Worm (Caenorhabditis elegans): Measurements from ENCODE around the gene F39F10.2.

The F39F10.2 gene

ce11 chrX:16919468-16919867 lies 24.8 kb downstream of the F39F10.2 start:
- TF ChIP-seq unc-62 (GFP tag; optimal IDR thresholded peaks at IDR 0.05): no peak

ce11 chrX:16921533-16921932 lies 26.9 kb downstream of the F39F10.2 start, which contains the start of gene fbxb-114:
Gene fbxb-114, plus strand, starts transcription at chrX:16921833.
- TF ChIP-seq unc-62 (GFP tag; optimal IDR thresholded peaks at IDR 0.05): no peak

- no peak for TF ChIP-seq unc-62 (GFP tag; optimal IDR thresholded peaks at IDR 0.05)
Observed at ce11 chrX:16923636-16924035, 29.0 kb downstream of the F39F10.2 start, which contains the start of gene C30E1.4. Gene C30E1.4, plus strand, starts transcription at chrX:16923936.

ce11 chrX:16925343-16925742 lies 30.7 kb downstream of the F39F10.2 start:
- TF ChIP-seq unc-62 (GFP tag; optimal IDR thresholded peaks at IDR 0.05): no peak

- no peak for TF ChIP-seq unc-62 (GFP tag; optimal IDR thresholded peaks at IDR 0.05)
Observed at ce11 chrX:16928087-16928486, 33.4 kb downstream of the F39F10.2 start.

ce11 chrX:16929560-16930332 lies 35.1 kb downstream of the F39F10.2 start:
- TF ChIP-seq unc-62 (GFP tag; optimal IDR thresholded peaks at IDR 0.05): peak; percentile 60

- TF ChIP-seq unc-62 (GFP tag; optimal IDR thresholded peaks at IDR 0.05): no peak
Observed at ce11 chrX:16930333-16930621, 35.6 kb downstream of the F39F10.2 start.

ce11 chrX:16930663-16931097 lies 36.0 kb downstream of the F39F10.2 start:
- TF ChIP-seq unc-62 (GFP tag; optimal IDR thresholded peaks at IDR 0.05): no peak

ce11 chrX:16931255-16932023 lies 36.8 kb downstream of the F39F10.2 start:
- TF ChIP-seq unc-62 (GFP tag; optimal IDR thresholded peaks at IDR 0.05): no peak

- TF ChIP-seq unc-62 (GFP tag; optimal IDR thresholded peaks at IDR 0.05): no peak
Observed at ce11 chrX:16942316-16942715, 47.6 kb downstream of the F39F10.2 start.

ce11 chrX:16943934-16944914 lies 49.5 kb downstream of the F39F10.2 start:
- TF ChIP-seq unc-62 (GFP tag; optimal IDR thresholded peaks at IDR 0.05): no peak

Data from whole organism, dauer.